Worm (Caenorhabditis elegans) whole organism, young adult: ENCODE measurements around the gene K08D9.9.

Experiments used
- F55B11.4 ChIP-seq: sonication (generic microtip); optimal IDR thresholded peaks from 2 replicates; lab custom pipeline; 2016; ENCODE audit warnings: missing compliant biosample characterization, missing genetic modification characterization, borderline replicate concordance; ENCODE audit not compliant: insufficient read depth
- snpc-4 ChIP-seq, 5 experiments: fragments of 150-350 bp in 1 of 5; sonication (generic microtip) in 4 of 5; optimal IDR thresholded peaks; 2 replicates each; lab custom pipeline; 2014 to 2018; ENCODE audit warnings: missing genetic modification characterization in 5 of 5, missing biosample characterization in 3 of 5, antibody characterized with exemption in 2 of 5, mild to moderate bottlenecking in 2 of 5, missing compliant biosample characterization in 2 of 5, missing genotype in 2 of 5, moderate library complexity in 2 of 5, missing genetic modification reagents in 1 of 5

DNA sequence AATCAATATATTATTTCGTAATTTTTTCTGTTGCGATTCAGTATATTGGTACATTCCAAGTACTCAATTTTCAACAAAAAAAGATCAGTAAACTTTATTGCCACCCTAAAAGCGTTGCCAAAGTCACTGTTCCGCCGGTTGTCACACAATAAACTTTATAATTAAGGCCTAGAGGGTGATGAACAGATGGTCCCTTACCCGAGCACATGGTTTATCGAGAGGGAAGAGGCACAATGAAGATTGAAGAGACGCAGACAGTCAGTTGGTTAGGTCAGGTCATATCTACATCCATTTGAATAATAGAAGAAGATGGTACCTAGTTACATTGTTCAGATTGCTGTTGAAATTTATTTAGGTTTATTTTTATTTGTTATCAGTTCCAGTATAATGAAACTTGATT lies 20.3 kb upstream of the K08D9.9 start:
- TF ChIP-seq F55B11.4 = no peak
- no peak for TF ChIP-seq snpc-4 (GFP tag; optimal IDR thresholded peaks at IDR 0.05; lab: Kevin White, UChicago)
- TF ChIP-seq snpc-4 (tag; optimal IDR thresholded peaks at IDR 0.05; lab: Kevin White, UChicago) = no peak
